Fruit fly (Drosophila melanogaster): ENCODE results near the gene CG3402.

The CG3402 gene

DNA sequence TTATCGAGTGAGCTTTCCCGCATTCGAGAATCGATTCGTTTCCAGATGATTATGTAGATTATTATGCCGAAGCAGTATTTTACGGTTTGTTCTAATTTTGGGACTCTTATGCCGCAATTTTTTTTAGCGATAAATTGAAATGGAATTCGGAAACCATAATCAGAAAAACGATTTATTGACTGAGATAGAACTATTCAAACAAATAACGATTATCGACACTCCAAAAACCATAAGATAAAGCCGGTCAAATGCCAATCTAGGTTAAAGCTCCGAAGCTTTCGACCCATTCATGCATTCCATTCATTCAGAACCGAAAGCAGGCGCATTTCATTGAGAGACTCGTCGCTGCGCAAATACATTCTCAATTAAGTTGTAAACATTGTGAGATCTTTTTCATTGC is 5.2 kb downstream of the CG3402 start:
- TF ChIP-seq CG1620 (GFP tag; optimal IDR thresholded peaks at IDR 0.05) (no peak), cic (GFP tag; optimal IDR thresholded peaks at IDR 0.05) (peak; percentile 54), kay (GFP tag; ENCODE audit: borderline replicate concordance) (no peak)

- no peak for TF ChIP-seq CG14711 (tag; optimal IDR thresholded peaks at IDR 0.05)
- no peak for TF ChIP-seq Clk (GFP tag; optimal IDR thresholded peaks at IDR 0.05)
- TF ChIP-seq CG7045 (GFP tag; optimal IDR thresholded peaks at IDR 0.05) = no peak
- TF ChIP-seq tj (GFP tag; optimal IDR thresholded peaks at IDR 0.05) = no peak
- no peak for TF ChIP-seq cic (GFP tag; optimal IDR thresholded peaks at IDR 0.05)
- no peak for TF ChIP-seq pad (GFP tag; optimal IDR thresholded peaks at IDR 0.05)
- TF ChIP-seq CG1620 (GFP tag; optimal IDR thresholded peaks at IDR 0.05) = no peak
- no peak for TF ChIP-seq kay (GFP tag; ENCODE audit: borderline replicate concordance)
- TF ChIP-seq CG5204 (GFP tag; optimal IDR thresholded peaks at IDR 0.05) = no peak
- no peak for TF ChIP-seq bab1 (GFP tag; optimal IDR thresholded peaks at IDR 0.05)
These were observed 7.2 kb downstream of the CG3402 start for dm6 chr3L:645426-646036.

dm6 chr3L:644111-644718 is 8.5 kb downstream of the CG3402 start:
- peak; percentile 44 for TF ChIP-seq tj (GFP tag; optimal IDR thresholded peaks at IDR 0.05)
- no peak for TF ChIP-seq Hr96 (GFP tag; optimal IDR thresholded peaks at IDR 0.05)
- TF ChIP-seq bab1 (GFP tag; optimal IDR thresholded peaks at IDR 0.05) = peak; percentile 26

dm6 chr3L:642865-643738 is 9.6 kb downstream of the CG3402 start:
- no peak for TF ChIP-seq bab1 (GFP tag; optimal IDR thresholded peaks at IDR 0.05)
- TF ChIP-seq Clk (GFP tag; optimal IDR thresholded peaks at IDR 0.05) = no peak
- no peak for TF ChIP-seq Hr96 (GFP tag; optimal IDR thresholded peaks at IDR 0.05)
- no peak for TF ChIP-seq CG7045 (GFP tag; optimal IDR thresholded peaks at IDR 0.05)
- no peak for TF ChIP-seq cic (GFP tag; optimal IDR thresholded peaks at IDR 0.05)
- no peak for TF ChIP-seq tj (GFP tag; optimal IDR thresholded peaks at IDR 0.05)
- TF ChIP-seq CG11617 (GFP tag; optimal IDR thresholded peaks at IDR 0.05) = no peak
- no peak for TF ChIP-seq cnc (optimal IDR thresholded peaks at IDR 0.05)
- TF ChIP-seq CG33017 (tag; optimal IDR thresholded peaks at IDR 0.05) = no peak

DNA sequence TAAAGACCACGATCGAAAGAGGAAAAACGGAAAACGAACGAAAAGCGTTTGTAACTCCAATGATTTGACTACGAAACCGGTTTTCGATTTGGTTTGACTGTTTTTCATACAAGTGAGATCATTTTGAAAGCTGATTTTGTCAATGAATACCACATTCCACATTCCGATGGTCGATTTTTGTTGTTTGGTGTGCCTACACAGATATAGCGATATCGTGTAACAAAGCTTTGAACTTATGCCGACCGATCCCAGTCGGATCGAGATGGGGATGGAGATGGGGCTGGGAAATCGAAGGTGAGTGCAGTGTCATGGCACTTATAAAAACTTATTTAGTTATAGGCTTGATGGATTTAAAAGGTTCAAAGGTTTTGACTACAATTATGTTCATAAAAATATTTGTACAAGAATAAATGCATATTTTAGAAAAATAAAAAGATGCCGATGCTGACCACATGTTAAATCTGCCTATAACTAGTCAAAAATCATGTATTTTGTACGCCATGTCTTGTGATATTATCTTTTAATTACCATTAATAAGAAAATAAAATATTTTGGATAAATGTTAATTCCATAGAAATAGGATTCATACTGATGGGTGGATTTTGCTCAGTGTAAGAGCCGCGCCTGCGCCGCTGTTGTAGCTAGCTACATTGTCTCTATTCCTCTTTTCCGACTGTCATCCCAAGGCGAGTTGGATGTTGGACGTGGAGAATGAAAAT is 10.4 kb downstream of the CG3402 start:
- TF ChIP-seq cic (GFP tag; optimal IDR thresholded peaks at IDR 0.05) = no peak
- no peak for TF ChIP-seq CG7101 (tag; optimal IDR thresholded peaks at IDR 0.05)
- TF ChIP-seq bab1 (GFP tag; optimal IDR thresholded peaks at IDR 0.05) = no peak
- no peak for TF ChIP-seq kay (GFP tag; ENCODE audit: borderline replicate concordance)
- TF ChIP-seq ovo (GFP tag; optimal IDR thresholded peaks at IDR 0.05) = no peak
- TF ChIP-seq toe (GFP tag; optimal IDR thresholded peaks at IDR 0.05) = no peak
- no peak for TF ChIP-seq pad (GFP tag; optimal IDR thresholded peaks at IDR 0.05)

DNA sequence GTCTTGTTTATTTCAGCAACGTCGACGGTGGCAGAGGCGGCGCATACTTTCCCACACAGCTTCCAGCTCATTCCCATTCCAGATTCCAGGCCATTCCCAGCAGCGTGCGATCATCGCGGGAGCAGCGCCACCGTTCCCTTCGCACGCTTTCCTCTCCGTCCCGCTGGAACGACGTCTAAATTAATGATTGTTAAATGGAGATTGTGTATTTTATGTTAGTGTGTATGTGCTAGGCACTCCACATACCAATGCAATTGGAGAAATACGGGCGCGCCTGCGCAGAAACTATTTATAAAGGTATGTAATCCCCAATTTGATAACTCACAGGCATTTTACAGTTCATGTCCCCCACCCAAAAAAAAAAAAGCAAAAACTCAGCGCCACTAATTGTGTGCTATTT is 11.2 kb downstream of the CG3402 start:
- no peak for TF ChIP-seq toe (GFP tag; optimal IDR thresholded peaks at IDR 0.05)
- TF ChIP-seq CG12768 (GFP tag; optimal IDR thresholded peaks at IDR 0.05) = no peak
- no peak for TF ChIP-seq tj (GFP tag; optimal IDR thresholded peaks at IDR 0.05)
- TF ChIP-seq ovo (GFP tag; optimal IDR thresholded peaks at IDR 0.05) = no peak
- no peak for TF ChIP-seq Crg-1 (GFP tag; optimal IDR thresholded peaks at IDR 0.05)
- no peak for TF ChIP-seq kay (GFP tag; ENCODE audit: borderline replicate concordance)
- no peak for TF ChIP-seq CG33017 (tag; optimal IDR thresholded peaks at IDR 0.05)
- no peak for TF ChIP-seq CG7101 (tag; optimal IDR thresholded peaks at IDR 0.05)
- TF ChIP-seq cnc (optimal IDR thresholded peaks at IDR 0.05) = no peak
- no peak for TF ChIP-seq CG14711 (tag; optimal IDR thresholded peaks at IDR 0.05)
- no peak for TF ChIP-seq cic (GFP tag; optimal IDR thresholded peaks at IDR 0.05)
- TF ChIP-seq CG11617 (GFP tag; optimal IDR thresholded peaks at IDR 0.05) = no peak
- TF ChIP-seq Hr96 (GFP tag; optimal IDR thresholded peaks at IDR 0.05) = no peak
- no peak for TF ChIP-seq Clk (GFP tag; optimal IDR thresholded peaks at IDR 0.05)
- TF ChIP-seq pad (GFP tag; optimal IDR thresholded peaks at IDR 0.05) = no peak
- no peak for TF ChIP-seq bab1 (GFP tag; optimal IDR thresholded peaks at IDR 0.05)
- no peak for TF ChIP-seq Mnt (GFP tag; optimal IDR thresholded peaks at IDR 0.05)
- no peak for TF ChIP-seq CG7045 (GFP tag; optimal IDR thresholded peaks at IDR 0.05)
- TF ChIP-seq CG1620 (GFP tag; optimal IDR thresholded peaks at IDR 0.05) = no peak

All from whole organism, adult.